Worm (Caenorhabditis elegans) whole organism, L4 larva: ENCODE data around the gene F26G1.2.

Experiments
- D1046.2 ChIP-seq: fragments of 200-800 bp; sonication (Bioruptor generic); IDR thresholded peaks from 2 replicates; pipeline ENCODE4 v1.3.6; 2022; ENCODE audit warnings: missing genetic modification characterization, missing compliant biosample characterization
- F26F4.8 ChIP-seq: fragments of 200-800 bp; sonication (Bioruptor generic); conservative IDR thresholded peaks from 2 replicates; pipeline ENCODE4 v1.3.6; 2022; ENCODE audit warnings: missing genetic modification characterization, missing compliant biosample characterization
- R02D3.7 ChIP-seq: fragments of 150-350 bp; sonication (generic microtip); optimal IDR thresholded peaks from 3 replicates; lab custom pipeline; 2014; ENCODE audit warnings: missing biosample characterization, missing genetic modification characterization
- T26A8.4 ChIP-seq: fragments of 200-800 bp; sonication (Bioruptor generic); IDR thresholded peaks from 2 replicates; pipeline ENCODE4 v1.3.6; 2022; ENCODE audit warnings: missing genetic modification characterization, missing compliant biosample characterization
- ZK337.2 ChIP-seq: fragments of 200-800 bp; sonication (Bioruptor generic); IDR thresholded peaks from 2 replicates; pipeline ENCODE4 v1.3.6; 2022; ENCODE audit warnings: missing genetic modification reagents, missing genetic modification characterization, missing compliant biosample characterization
- ZK546.5 ChIP-seq, 2 experiments: sonication (generic microtip); optimal IDR thresholded peaks; 2 replicates each; lab custom pipeline; 2017; ENCODE audit warnings: missing biosample characterization in 2 of 2, missing genetic modification characterization in 2 of 2
- attf-4 ChIP-seq: sonication (generic microtip); optimal IDR thresholded peaks from 3 replicates; lab custom pipeline; 2017; ENCODE audit warnings: missing biosample characterization, missing genetic modification characterization
- ceh-62 ChIP-seq: sonication (generic microtip); optimal IDR thresholded peaks from 2 replicates; lab custom pipeline; 2017; ENCODE audit warnings: missing biosample characterization, missing genetic modification characterization
- ces-1 ChIP-seq: fragments of 150-350 bp; sonication (generic microtip); optimal IDR thresholded peaks from 4 replicates; lab custom pipeline; 2014; ENCODE audit warnings: missing biosample characterization, missing genetic modification reagents, missing genetic modification characterization
- cey-2 ChIP-seq: sonication (generic microtip); optimal IDR thresholded peaks from 3 replicates; lab custom pipeline; 2017; ENCODE audit warnings: missing genetic modification characterization, mild to moderate bottlenecking, missing compliant biosample characterization, antibody characterized with exemption, borderline replicate concordance; ENCODE audit not compliant: insufficient read depth
- ctbp-1 ChIP-seq: fragments of 200-800 bp; sonication (Bioruptor generic); IDR thresholded peaks from 2 replicates; pipeline ENCODE4 v1.3.6; 2022; ENCODE audit warnings: missing genetic modification reagents, missing genetic modification characterization, missing compliant biosample characterization
- daf-12 ChIP-seq: fragments of 150-350 bp; optimal IDR thresholded peaks from 2 replicates; lab custom pipeline; 2014; ENCODE audit warnings: missing biosample characterization, missing genetic modification reagents, missing genetic modification characterization
- daf-16 ChIP-seq, 3 experiments: sonication (generic microtip); optimal IDR thresholded peaks; 2 replicates each; lab custom pipeline; 2016 to 2017; ENCODE audit warnings: missing genetic modification characterization in 3 of 3, missing genetic modification reagents in 3 of 3, mild to moderate bottlenecking in 2 of 3, missing compliant biosample characterization in 2 of 3, missing biosample characterization in 1 of 3, moderate library complexity in 1 of 3
- dmd-6 ChIP-seq: fragments of 200-800 bp; sonication (Bioruptor generic); IDR thresholded peaks from 2 replicates; pipeline ENCODE4 v1.3.6; 2022; ENCODE audit warnings: missing genetic modification reagents, missing genetic modification characterization, missing compliant biosample characterization
- dmd-9 ChIP-seq: fragments of 200-800 bp; sonication (Bioruptor generic); IDR thresholded peaks from 2 replicates; pipeline ENCODE4 v1.3.6; 2022; ENCODE audit warnings: missing genetic modification reagents, missing genetic modification characterization, missing compliant biosample characterization
- dpl-1 ChIP-seq: fragments of 150-350 bp; optimal IDR thresholded peaks from 2 replicates; lab custom pipeline; 2014; ENCODE audit warnings: missing biosample characterization, missing genetic modification reagents, missing genetic modification characterization
- dve-1 ChIP-seq: sonication (generic microtip); optimal IDR thresholded peaks from 2 replicates; lab custom pipeline; 2017; ENCODE audit warnings: antibody characterized with exemption, mild to moderate bottlenecking, missing genetic modification characterization, missing compliant biosample characterization; ENCODE audit not compliant: insufficient read depth
- egl-27 ChIP-seq: sonication (generic microtip); optimal IDR thresholded peaks from 3 replicates; lab custom pipeline; 2017; ENCODE audit warnings: missing biosample characterization, missing genetic modification reagents, missing genetic modification characterization
- egl-43 ChIP-seq: fragments of 200-800 bp; sonication (Bioruptor generic); IDR thresholded peaks from 2 replicates; pipeline ENCODE4 v1.3.6; 2022; ENCODE audit warnings: missing genetic modification reagents, missing genetic modification characterization, missing compliant biosample characterization
- gei-8 ChIP-seq: fragments of 200-800 bp; sonication (Bioruptor generic); optimal IDR thresholded peaks from 2 replicates; lab custom pipeline; 2018; ENCODE audit warnings: mild to moderate bottlenecking, missing genetic modification characterization, missing compliant biosample characterization
- hif-1 ChIP-seq, 2 experiments: sonication (generic microtip); optimal IDR thresholded peaks; 2 replicates each; lab custom pipeline; 2016 to 2017; ENCODE audit warnings: missing compliant biosample characterization in 2 of 2, missing genetic modification characterization in 2 of 2, missing genetic modification reagents in 2 of 2, missing genotype in 2 of 2, mild to moderate bottlenecking in 1 of 2
- hlh-11 ChIP-seq: fragments of 200-800 bp; sonication (Bioruptor generic); optimal IDR thresholded peaks from 2 replicates; lab custom pipeline; 2018; ENCODE audit warnings: mild to moderate bottlenecking, missing genetic modification characterization, missing compliant biosample characterization
- hlh-30 ChIP-seq: sonication (generic microtip); optimal IDR thresholded peaks from 2 replicates; lab custom pipeline; 2017; ENCODE audit warnings: antibody characterized with exemption, mild to moderate bottlenecking, missing genetic modification characterization, missing compliant biosample characterization; ENCODE audit not compliant: insufficient read depth
- lin-1 ChIP-seq: fragments of 200-800 bp; sonication (Bioruptor generic); IDR thresholded peaks from 2 replicates; pipeline ENCODE4 v1.3.6; 2022; ENCODE audit warnings: missing genetic modification reagents, missing genetic modification characterization, missing compliant biosample characterization
- lin-29 ChIP-seq: fragments of 200-800 bp; sonication (Bioruptor generic); IDR thresholded peaks from 2 replicates; pipeline ENCODE4 v1.3.6; 2022; ENCODE audit warnings: missing genetic modification reagents, missing genetic modification characterization, missing compliant biosample characterization
- lin-38 ChIP-seq: fragments of 200-800 bp; sonication (Bioruptor generic); IDR thresholded peaks from 2 replicates; pipeline ENCODE4 v1.3.6; 2022; ENCODE audit warnings: missing genetic modification reagents, missing genetic modification characterization, missing compliant biosample characterization
- madf-5 ChIP-seq, 2 experiments: fragments of 200-800 bp; sonication (Bioruptor generic); IDR thresholded peaks; 2 replicates each; pipeline ENCODE4 v1.3.6; 2022; ENCODE audit warnings: missing compliant biosample characterization in 2 of 2, missing genetic modification characterization in 2 of 2
- madf-9 ChIP-seq: fragments of 200-800 bp; sonication (Bioruptor generic); conservative IDR thresholded peaks from 2 replicates; pipeline ENCODE4 v1.3.6; 2022; ENCODE audit warnings: missing genetic modification reagents, missing genetic modification characterization, missing compliant biosample characterization
- mdl-1 ChIP-seq, 2 experiments: fragments of 150-350 bp in 1 of 2; sonication (generic microtip) in 1 of 2; optimal IDR thresholded peaks; 2 replicates each; lab custom pipeline; 2014 to 2017; ENCODE audit warnings: missing biosample characterization in 2 of 2, missing genetic modification characterization in 2 of 2
- mxl-2 ChIP-seq: fragments of 200-800 bp; sonication (Bioruptor generic); conservative IDR thresholded peaks from 2 replicates; pipeline ENCODE4 v1.3.6; 2022; ENCODE audit warnings: missing genetic modification reagents, missing genetic modification characterization, missing compliant biosample characterization
- mxl-3 ChIP-seq: fragments of 200-800 bp; sonication (Bioruptor generic); optimal IDR thresholded peaks from 2 replicates; lab custom pipeline; 2018; ENCODE audit warnings: mild to moderate bottlenecking, missing genetic modification characterization, missing compliant biosample characterization
- nhr-102 ChIP-seq: sonication (generic microtip); optimal IDR thresholded peaks from 2 replicates; lab custom pipeline; 2016; ENCODE audit warnings: mild to moderate bottlenecking, missing genetic modification characterization, moderate library complexity, missing compliant biosample characterization
- nhr-11 ChIP-seq: fragments of 150-350 bp; optimal IDR thresholded peaks from 2 replicates; lab custom pipeline; 2014; ENCODE audit warnings: missing biosample characterization, missing genetic modification characterization
- nhr-25 ChIP-seq: sonication (generic microtip); optimal IDR thresholded peaks from 2 replicates; lab custom pipeline; 2017; ENCODE audit warnings: missing genetic modification characterization, mild to moderate bottlenecking, missing compliant biosample characterization, antibody characterized with exemption, moderate library complexity, borderline replicate concordance; ENCODE audit not compliant: insufficient read depth
- nhr-41 ChIP-seq: fragments of 200-800 bp; sonication (Bioruptor generic); IDR thresholded peaks from 2 replicates; pipeline ENCODE4 v1.3.6; 2022; ENCODE audit warnings: missing genetic modification reagents, missing genetic modification characterization, missing compliant biosample characterization
- nhr-42 ChIP-seq: fragments of 200-800 bp; sonication (Bioruptor generic); IDR thresholded peaks from 2 replicates; pipeline ENCODE4 v1.3.6; 2022; ENCODE audit warnings: missing genetic modification characterization, missing compliant biosample characterization
- nhr-48 ChIP-seq: sonication (generic microtip); optimal IDR thresholded peaks from 2 replicates; lab custom pipeline; 2016; ENCODE audit warnings: mild to moderate bottlenecking, missing genetic modification characterization, missing compliant biosample characterization
- nhr-76 ChIP-seq: fragments of 150-350 bp; optimal IDR thresholded peaks from 2 replicates; lab custom pipeline; 2014; ENCODE audit warnings: missing biosample characterization, missing genetic modification characterization
- nhr-77 ChIP-seq: fragments of 150-350 bp; optimal IDR thresholded peaks from 2 replicates; lab custom pipeline; 2014; ENCODE audit warnings: missing biosample characterization, missing genetic modification characterization
- php-3 ChIP-seq: fragments of 200-800 bp; sonication (Bioruptor generic); IDR thresholded peaks from 2 replicates; pipeline ENCODE4 v1.3.6; 2022; ENCODE audit warnings: missing genetic modification reagents, missing genetic modification characterization, missing compliant biosample characterization
- pqm-1 ChIP-seq: sonication (generic microtip); optimal IDR thresholded peaks from 2 replicates; lab custom pipeline; 2017; ENCODE audit warnings: missing biosample characterization, missing genetic modification characterization
- saeg-2 ChIP-seq: fragments of 200-800 bp; sonication (Bioruptor generic); IDR thresholded peaks from 2 replicates; pipeline ENCODE4 v1.3.6; 2022; ENCODE audit warnings: missing genetic modification reagents, missing genetic modification characterization, missing compliant biosample characterization
- spr-3 ChIP-seq: fragments of 200-800 bp; sonication (Bioruptor generic); optimal IDR thresholded peaks from 2 replicates; lab custom pipeline; 2018; ENCODE audit warnings: mild to moderate bottlenecking, missing genetic modification characterization, missing compliant biosample characterization
- tra-1 ChIP-seq: fragments of 200-800 bp; sonication (Bioruptor generic); IDR thresholded peaks from 2 replicates; pipeline ENCODE4 v1.3.6; 2022; ENCODE audit warnings: missing genetic modification reagents, missing genetic modification characterization, missing compliant biosample characterization
- unc-39 ChIP-seq: sonication (generic microtip); optimal IDR thresholded peaks from 2 replicates; lab custom pipeline; 2017; ENCODE audit warnings: missing biosample characterization, missing genetic modification characterization
- unc-62 ChIP-seq, 3 experiments: fragments of 150-350 bp in 1 of 3; sonication (generic microtip); optimal IDR thresholded peaks in 2 of 3; peaks in 1 of 3; 1 replicate in 1 of 3; 2 replicates in 2 of 3; lab custom pipeline; 2014 to 2017; ENCODE audit warnings: missing biosample characterization in 3 of 3, missing genetic modification characterization in 3 of 3, missing genetic modification reagents in 3 of 3, missing genotype in 1 of 3
- zfp-2 ChIP-seq: sonication (generic microtip); optimal IDR thresholded peaks from 2 replicates; lab custom pipeline; 2016; ENCODE audit warnings: mild to moderate bottlenecking, missing genetic modification characterization, missing compliant biosample characterization
- zip-11 ChIP-seq: fragments of 200-800 bp; sonication (Bioruptor generic); IDR thresholded peaks from 2 replicates; pipeline ENCODE4 v1.3.6; 2022; ENCODE audit warnings: missing genetic modification characterization, missing compliant biosample characterization

F26G1.2 gene

DNA sequence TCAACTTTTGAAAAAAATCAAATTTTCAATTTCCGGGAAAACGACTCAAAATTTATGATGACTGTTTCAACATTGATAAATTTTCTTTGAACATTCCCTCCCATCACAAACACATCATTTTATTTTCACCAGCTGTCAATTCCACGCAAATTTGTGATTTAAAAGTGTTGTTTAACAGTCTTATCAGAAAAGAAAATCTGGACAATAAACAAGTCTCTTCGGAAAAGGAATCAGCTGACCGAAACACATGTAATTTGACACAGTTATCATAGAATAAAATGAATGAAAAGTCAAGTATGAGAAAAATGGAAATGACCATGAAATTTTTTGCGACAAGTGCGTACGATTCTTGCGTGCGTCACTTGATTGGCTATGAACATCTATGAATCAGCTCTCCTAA is 6.2 kb downstream of the F26G1.2 start (continued):
- TF ChIP-seq attf-4 (tag; lab: Kevin White, UChicago) = no peak
- TF ChIP-seq D1046.2 = no peak
- no peak for TF ChIP-seq daf-12

DNA sequence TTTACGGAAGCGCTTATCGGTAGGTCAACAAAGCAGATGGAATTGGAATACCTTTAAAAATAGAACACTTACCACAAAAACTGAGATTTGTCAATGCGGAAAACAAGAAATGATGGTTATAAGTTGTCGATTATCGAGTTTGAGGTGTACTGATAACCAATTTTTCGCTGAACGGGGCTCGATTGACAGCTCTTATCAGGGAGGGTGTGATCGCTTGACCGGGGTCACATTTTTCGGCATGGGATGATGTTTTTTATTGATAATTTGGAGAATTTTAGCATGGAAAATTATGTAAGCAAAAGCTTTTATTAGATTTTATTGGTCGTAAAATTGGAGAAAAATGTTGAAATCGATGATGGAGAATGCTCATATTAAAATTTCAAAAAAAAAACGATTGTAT is 7.0 kb downstream of the F26G1.2 start:
- no peak for TF ChIP-seq mxl-2
- no peak for TF ChIP-seq dpl-1 (GFP tag; lab: Kevin White, UChicago)
- TF ChIP-seq lin-38 (GFP tag; lab: Robert Waterston, UW) = no peak
- peak; percentile 98 for TF ChIP-seq php-3
- no peak for TF ChIP-seq nhr-42
- no peak for TF ChIP-seq daf-16 (GFP tag; optimal IDR thresholded peaks at IDR 0.05; lab: Kevin White, UChicago)
- peak; percentile 97 for TF ChIP-seq daf-16 (tag; optimal IDR thresholded peaks at IDR 0.05; lab: Kevin White, UChicago)
- TF ChIP-seq nhr-25 = no peak
- TF ChIP-seq saeg-2 (GFP tag; lab: Robert Waterston, UW) = no peak
- TF ChIP-seq mdl-1 (tag; optimal IDR thresholded peaks at IDR 0.05; lab: Kevin White, UChicago) = peak in 1 of 2 experiments; percentile 13
- peak; percentile 91 for TF ChIP-seq dve-1
- TF ChIP-seq pqm-1 (tag; lab: Kevin White, UChicago) = peak; percentile 98
- peak; percentile 29 for TF ChIP-seq nhr-77 (tag; lab: Kevin White, UChicago)
- peak; percentile 92 for TF ChIP-seq dmd-6 (GFP tag; lab: Robert Waterston, UW)
- TF ChIP-seq hlh-30 (tag; lab: Kevin White, UChicago) = peak; percentile 62
- TF ChIP-seq egl-27 = no peak
- TF ChIP-seq gei-8 (GFP tag; lab: Kevin White, UChicago) = no peak
- no peak for TF ChIP-seq nhr-76
- no peak for TF ChIP-seq ces-1
- TF ChIP-seq nhr-11 = no peak
- TF ChIP-seq zfp-2 (tag; lab: Kevin White, UChicago) = no peak
- TF ChIP-seq egl-43 = no peak
- no peak for TF ChIP-seq mxl-3
- no peak for TF ChIP-seq cey-2
- TF ChIP-seq ceh-62 (tag; lab: Kevin White, UChicago) = no peak
- no peak for TF ChIP-seq hif-1 (tag; optimal IDR thresholded peaks at IDR 0.05; lab: Kevin White, UChicago)
- TF ChIP-seq F26F4.8 = no peak
- TF ChIP-seq nhr-41 = peak; percentile 78; the same call in 1 of the 2 replicates
- TF ChIP-seq madf-5 (GFP tag; IDR thresholded peaks at IDR 0.05; lab: Robert Waterston, UW) = no peak
- TF ChIP-seq nhr-48 (tag; lab: Kevin White, UChicago) = peak; percentile 34
- peak; percentile 61 for TF ChIP-seq lin-1 (GFP tag; lab: Robert Waterston, UW)
- no peak for TF ChIP-seq ZK337.2 (GFP tag; lab: Robert Waterston, UW)
- TF ChIP-seq spr-3 = no peak
- no peak for TF ChIP-seq madf-9 (GFP tag; lab: Robert Waterston, UW)
- no peak for TF ChIP-seq ZK546.5 (tag; optimal IDR thresholded peaks at IDR 0.05; lab: Kevin White, UChicago)
- TF ChIP-seq tra-1 (GFP tag; lab: Robert Waterston, UW) = 0 out of 2 replicates have a peak, but pooled peaks have one; percentile 42
- no peak for TF ChIP-seq ctbp-1
- TF ChIP-seq R02D3.7 (tag; lab: Kevin White, UChicago) = no peak
- no peak for TF ChIP-seq lin-29 (GFP tag; lab: Robert Waterston, UW)
- no peak for TF ChIP-seq T26A8.4 (GFP tag; lab: Robert Waterston, UW)
- no peak for TF ChIP-seq zip-11 (GFP tag; lab: Robert Waterston, UW)
- TF ChIP-seq unc-39 (tag; lab: Kevin White, UChicago) = no peak
- TF ChIP-seq unc-62 (GFP tag; optimal IDR thresholded peaks at IDR 0.05 in 1 of 2; lab: Kevin White, UChicago) = no peak
- TF ChIP-seq unc-62 (tag; optimal IDR thresholded peaks at IDR 0.05; lab: Kevin White, UChicago) = no peak
- no peak for TF ChIP-seq dmd-9 (GFP tag; lab: Robert Waterston, UW)
- TF ChIP-seq nhr-102 = peak; percentile 63
- TF ChIP-seq hlh-11 (tag; lab: Kevin White, UChicago) = peak; percentile 90
